Worm (Caenorhabditis elegans) whole organism, young adult: Measurements from ENCODE around the gene rif-1.1.

ENCODE experiments used
- F23B12.7 ChIP-seq: sonication (generic microtip); optimal IDR thresholded peaks from 2 replicates; lab custom pipeline; 2017; ENCODE audit warnings: missing genetic modification characterization, mild to moderate bottlenecking, missing compliant biosample characterization, antibody characterized with exemption, moderate library complexity; ENCODE audit not compliant: insufficient read depth
- F33H1.4 ChIP-seq: fragments of 200-800 bp; sonication (Bioruptor generic); IDR thresholded peaks from 2 replicates; pipeline ENCODE4 v1.3.6; 2022; ENCODE audit warnings: missing genetic modification reagents, missing genetic modification characterization, missing compliant biosample characterization
- F37B4.10 ChIP-seq: fragments of 200-800 bp; sonication (Bioruptor generic); IDR thresholded peaks from 2 replicates; pipeline ENCODE4 v1.3.6; 2022; ENCODE audit warnings: missing genetic modification characterization, missing compliant biosample characterization
- F39B2.1 ChIP-seq: fragments of 200-800 bp; sonication (Bioruptor generic); IDR thresholded peaks from 2 replicates; pipeline ENCODE4 v1.3.6; 2022; ENCODE audit warnings: missing genetic modification reagents, missing genetic modification characterization, missing compliant biosample characterization
- F57A8.1 ChIP-seq: fragments of 200-800 bp; sonication (Bioruptor generic); optimal IDR thresholded peaks from 2 replicates; lab custom pipeline; 2018; ENCODE audit warnings: mild to moderate bottlenecking, missing genetic modification characterization, moderate library complexity, missing compliant biosample characterization
- K11D2.4 ChIP-seq: fragments of 200-800 bp; sonication (Bioruptor generic); IDR thresholded peaks from 2 replicates; pipeline ENCODE4 v1.3.6; 2022; ENCODE audit warnings: missing genetic modification reagents, missing genetic modification characterization, missing compliant biosample characterization
- K12H6.12 ChIP-seq: fragments of 200-800 bp; sonication (Bioruptor generic); optimal IDR thresholded peaks from 2 replicates; lab custom pipeline; 2018; ENCODE audit warnings: mild to moderate bottlenecking, missing genetic modification characterization, missing compliant biosample characterization
- T07F8.4 ChIP-seq: sonication (generic microtip); optimal IDR thresholded peaks from 2 replicates; lab custom pipeline; 2016; ENCODE audit warnings: mild to moderate bottlenecking, missing genetic modification characterization, moderate library complexity, missing compliant biosample characterization
- Y95B8A.8 ChIP-seq: fragments of 200-800 bp; sonication (Bioruptor generic); IDR thresholded peaks from 2 replicates; pipeline ENCODE4 v1.3.6; 2022; ENCODE audit warnings: missing genetic modification reagents, missing genetic modification characterization, missing compliant biosample characterization
- akir-1 ChIP-seq: fragments of 200-800 bp; sonication (Bioruptor generic); optimal IDR thresholded peaks from 2 replicates; lab custom pipeline; 2018; ENCODE audit warnings: mild to moderate bottlenecking, missing genetic modification characterization, moderate library complexity, missing compliant biosample characterization
- aptf-3 ChIP-seq: fragments of 200-800 bp; sonication (Bioruptor generic); IDR thresholded peaks from 2 replicates; pipeline ENCODE4 v1.3.6; 2022; ENCODE audit warnings: missing genetic modification characterization, missing compliant biosample characterization
- attf-5 ChIP-seq: fragments of 200-800 bp; sonication (Bioruptor generic); optimal IDR thresholded peaks from 2 replicates; lab custom pipeline; 2018; ENCODE audit warnings: mild to moderate bottlenecking, missing genetic modification characterization, missing compliant biosample characterization
- ceh-91 ChIP-seq: fragments of 200-800 bp; sonication (Bioruptor generic); IDR thresholded peaks from 2 replicates; pipeline ENCODE4 v1.3.6; 2022; ENCODE audit warnings: missing genetic modification reagents, missing genetic modification characterization, missing compliant biosample characterization
- die-1 ChIP-seq: sonication (generic microtip); optimal IDR thresholded peaks from 2 replicates; lab custom pipeline; 2016; ENCODE audit warnings: missing genotype, mild to moderate bottlenecking, missing genetic modification characterization, missing compliant biosample characterization
- dox-1 ChIP-seq: fragments of 200-800 bp; sonication (Bioruptor generic); IDR thresholded peaks from 2 replicates; pipeline ENCODE4 v1.3.6; 2022; ENCODE audit warnings: missing genetic modification reagents, missing genetic modification characterization, missing compliant biosample characterization
- efl-1 ChIP-seq: fragments of 150-350 bp; optimal IDR thresholded peaks from 2 replicates; lab custom pipeline; 2014; ENCODE audit warnings: missing biosample characterization, missing genetic modification reagents, missing genetic modification characterization
- fkh-3 ChIP-seq: sonication (generic microtip); optimal IDR thresholded peaks from 2 replicates; lab custom pipeline; 2016; ENCODE audit warnings: mild to moderate bottlenecking, missing genetic modification characterization, missing compliant biosample characterization
- gei-17 ChIP-seq: fragments of 200-800 bp; sonication (Bioruptor generic); optimal IDR thresholded peaks from 2 replicates; lab custom pipeline; 2018; ENCODE audit warnings: mild to moderate bottlenecking, missing genetic modification characterization, missing compliant biosample characterization
- hmg-20 ChIP-seq: fragments of 200-800 bp; sonication (Bioruptor generic); IDR thresholded peaks from 2 replicates; pipeline ENCODE4 v1.3.6; 2022; ENCODE audit warnings: missing genetic modification reagents, missing genetic modification characterization, missing compliant biosample characterization
- lin-26 ChIP-seq: fragments of 200-800 bp; sonication (Bioruptor generic); IDR thresholded peaks from 2 replicates; pipeline ENCODE4 v1.3.6; 2022; ENCODE audit warnings: missing genetic modification reagents, missing genetic modification characterization, missing compliant biosample characterization
- lsy-27 ChIP-seq: sonication (generic microtip); optimal IDR thresholded peaks from 2 replicates; lab custom pipeline; 2017; ENCODE audit warnings: missing genetic modification characterization, mild to moderate bottlenecking, missing compliant biosample characterization, antibody characterized with exemption, missing genotype, borderline replicate concordance; ENCODE audit not compliant: insufficient read depth
- madf-3 ChIP-seq: fragments of 200-800 bp; sonication (Bioruptor generic); IDR thresholded peaks from 2 replicates; pipeline ENCODE4 v1.3.6; 2022; ENCODE audit warnings: missing genetic modification reagents, missing genetic modification characterization, missing compliant biosample characterization
- madf-6 ChIP-seq: fragments of 200-800 bp; sonication (Bioruptor generic); IDR thresholded peaks from 2 replicates; pipeline ENCODE4 v1.3.6; 2022; ENCODE audit warnings: missing genetic modification reagents, missing genetic modification characterization, missing compliant biosample characterization
- madf-8 ChIP-seq: fragments of 200-800 bp; sonication (Bioruptor generic); conservative IDR thresholded peaks from 2 replicates; pipeline ENCODE4 v1.3.6; 2022; ENCODE audit warnings: missing genetic modification reagents, missing genetic modification characterization, missing compliant biosample characterization
- mcd-1 ChIP-seq: fragments of 200-800 bp; sonication (Bioruptor generic); IDR thresholded peaks from 2 replicates; pipeline ENCODE4 v1.3.6; 2022; ENCODE audit warnings: missing genetic modification reagents, missing genetic modification characterization, missing compliant biosample characterization
- nhr-179 ChIP-seq: sonication (generic microtip); optimal IDR thresholded peaks from 2 replicates; lab custom pipeline; 2016; ENCODE audit warnings: mild to moderate bottlenecking, missing genetic modification characterization, missing compliant biosample characterization
- nhr-80 ChIP-seq: sonication (generic microtip); optimal IDR thresholded peaks from 2 replicates; lab custom pipeline; 2016; ENCODE audit warnings: missing genetic modification characterization, missing compliant biosample characterization
- rec-8 ChIP-seq, 2 experiments: sonication (generic microtip); optimal IDR thresholded peaks; 2 replicates each; lab custom pipeline; 2016; ENCODE audit warnings: mild to moderate bottlenecking in 2 of 2, missing genetic modification characterization in 2 of 2, missing genetic modification reagents in 2 of 2, missing genotype in 2 of 2, missing biosample characterization in 1 of 2, missing compliant biosample characterization in 1 of 2, moderate library complexity in 1 of 2
- unc-62 ChIP-seq: fragments of 150-350 bp; optimal IDR thresholded peaks from 2 replicates; lab custom pipeline; 2014; ENCODE audit warnings: missing biosample characterization, missing genetic modification reagents, missing genetic modification characterization
- xnd-1 ChIP-seq: sonication (generic microtip); optimal IDR thresholded peaks from 2 replicates; lab custom pipeline; 2016; ENCODE audit warnings: missing genotype, missing genetic modification reagents, missing genetic modification characterization, missing compliant biosample characterization
- ztf-6 ChIP-seq: fragments of 200-800 bp; sonication (Bioruptor generic); IDR thresholded peaks from 2 replicates; pipeline ENCODE4 v1.3.6; 2022; ENCODE audit warnings: missing genetic modification reagents, missing genetic modification characterization, missing compliant biosample characterization

Gene rif-1.1

DNA sequence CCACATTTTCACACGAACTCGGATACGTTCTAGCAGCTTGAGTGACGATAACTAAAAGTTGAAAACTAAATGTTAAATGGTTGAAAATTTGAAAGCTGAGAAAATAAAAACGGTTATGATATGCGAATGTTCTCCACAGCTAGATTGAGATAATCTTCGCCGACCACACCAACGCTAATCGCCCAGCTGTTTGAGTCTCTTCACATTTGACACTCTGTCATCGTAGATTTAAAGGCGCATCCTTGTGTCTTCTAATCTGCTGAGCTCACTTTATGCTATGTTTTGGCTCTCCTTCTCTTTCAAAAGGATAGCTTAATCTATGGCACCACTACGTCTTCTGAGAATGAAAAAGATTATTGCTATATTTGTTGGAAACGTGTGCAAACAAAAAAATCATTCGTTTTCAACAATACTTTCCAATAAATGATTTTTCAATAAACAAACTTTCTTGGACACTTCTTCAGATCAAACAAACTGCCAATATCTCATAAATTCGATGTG lies 2.1 kb upstream of the rif-1.1 start, which contains the start of gene F11E6.10:
Gene F11E6.10, minus strand, starts transcription at position 51 of the 501 bp plus-strand sequence.
- TF ChIP-seq lsy-27 (tag; lab: Kevin White, UChicago): no peak
- TF ChIP-seq nhr-179: no peak
- TF ChIP-seq ztf-6 (GFP tag; lab: Robert Waterston, UW): no peak
- TF ChIP-seq F57A8.1 (GFP tag; lab: Kevin White, UChicago): no peak
- no peak for TF ChIP-seq gei-17
- no peak for TF ChIP-seq attf-5 (GFP tag; lab: Kevin White, UChicago)
- no peak for TF ChIP-seq fkh-3 (tag; lab: Kevin White, UChicago)
- no peak for TF ChIP-seq K12H6.12 (tag; lab: Kevin White, UChicago)
- no peak for TF ChIP-seq F37B4.10 (GFP tag; lab: Robert Waterston, UW)
- TF ChIP-seq, all 124 proteins: peak for 0

- TF ChIP-seq F39B2.1 (GFP tag; lab: Robert Waterston, UW) (no peak), gei-17 (no peak), madf-6 (GFP tag; lab: Robert Waterston, UW) (no peak), akir-1 (GFP tag; lab: Kevin White, UChicago) (no peak), dox-1 (GFP tag; lab: Robert Waterston, UW) (no peak), T07F8.4 (tag; lab: Kevin White, UChicago) (no peak), die-1 (tag; lab: Kevin White, UChicago) (no peak), ceh-91 (GFP tag; lab: Robert Waterston, UW) (no peak), Y95B8A.8 (GFP tag; lab: Robert Waterston, UW) (no peak), F23B12.7 (no peak), rec-8 (tag; optimal IDR thresholded peaks at IDR 0.05; lab: Kevin White, UChicago) (no peak), K11D2.4 (GFP tag; lab: Robert Waterston, UW) (no peak), madf-3 (GFP tag; lab: Robert Waterston, UW) (no peak), mcd-1 (GFP tag; lab: Robert Waterston, UW) (no peak)
Measured at ce11 chrIV:17453996-17454395, 7.1 kb downstream of the rif-1.1 start.

ce11 chrIV:17453200-17453599 lies 7.9 kb downstream of the rif-1.1 start:
- TF ChIP-seq F33H1.4 (GFP tag; lab: Robert Waterston, UW) (no peak), unc-62 (no peak), efl-1 (GFP tag; lab: Kevin White, UChicago) (no peak)

DNA sequence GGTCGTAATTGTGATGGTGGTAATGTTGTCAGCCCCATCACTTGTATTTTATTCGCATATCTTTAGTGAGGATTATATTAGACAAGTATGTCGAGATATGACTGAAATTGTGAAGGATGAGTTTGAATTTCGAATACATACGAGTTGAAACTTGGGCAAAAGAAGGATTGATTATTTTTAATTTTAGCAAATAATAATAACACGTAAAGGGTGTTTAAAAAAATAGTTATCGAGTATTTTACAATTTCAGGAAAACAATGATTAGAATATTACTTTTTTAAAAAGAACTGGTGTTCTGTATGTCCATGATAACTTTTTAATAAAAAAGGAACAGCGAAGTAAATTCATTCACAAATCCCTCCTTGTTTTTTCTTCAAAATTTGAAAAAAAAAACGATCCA lies 10.6 kb downstream of the rif-1.1 start, which contains the start of gene F11E6.8:
Gene F11E6.8, minus strand, starts transcription at position 101 of the 400 bp plus-strand sequence.
- TF ChIP-seq xnd-1 (tag; lab: Kevin White, UChicago): no peak

DNA sequence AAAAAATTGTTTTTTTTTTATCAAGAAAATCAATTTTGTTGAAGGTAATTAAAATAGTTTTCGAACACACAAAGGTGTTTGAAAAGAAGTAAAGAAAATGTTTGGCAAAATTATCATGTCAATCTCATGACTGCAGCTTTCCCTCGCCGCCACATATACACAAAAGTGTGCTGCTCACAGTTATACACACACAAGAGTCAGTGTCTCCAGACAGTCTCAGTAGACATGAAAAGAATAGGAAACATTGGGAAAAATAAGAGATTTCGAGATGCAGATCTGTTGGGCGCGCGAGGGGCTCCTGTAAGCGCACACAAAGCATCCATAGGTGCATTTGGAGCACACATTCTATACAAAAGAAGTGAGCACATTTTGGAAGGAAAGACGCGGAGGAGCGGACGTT lies 12.8 kb downstream of the rif-1.1 start:
- TF ChIP-seq nhr-80 (tag; lab: Kevin White, UChicago): peak; percentile 70
- no peak for TF ChIP-seq mcd-1 (GFP tag; lab: Robert Waterston, UW)

- TF ChIP-seq aptf-3 (GFP tag; lab: Robert Waterston, UW): no peak
- TF ChIP-seq lin-26 (GFP tag; lab: Robert Waterston, UW): no peak
- TF ChIP-seq hmg-20 (GFP tag; lab: Robert Waterston, UW): no peak
- TF ChIP-seq mcd-1 (GFP tag; lab: Robert Waterston, UW): no peak
- no peak for TF ChIP-seq madf-8 (GFP tag; lab: Robert Waterston, UW)
- no peak for TF ChIP-seq gei-17
Measured at ce11 chrIV:17442503-17442902, 18.6 kb downstream of the rif-1.1 start, which contains the start of gene F11E6.11. Gene F11E6.11, plus strand, starts transcription at chrIV:17442827.
